Fruit fly (Drosophila melanogaster): ENCODE measurements around the gene X11L.

X11L gene

DNA sequence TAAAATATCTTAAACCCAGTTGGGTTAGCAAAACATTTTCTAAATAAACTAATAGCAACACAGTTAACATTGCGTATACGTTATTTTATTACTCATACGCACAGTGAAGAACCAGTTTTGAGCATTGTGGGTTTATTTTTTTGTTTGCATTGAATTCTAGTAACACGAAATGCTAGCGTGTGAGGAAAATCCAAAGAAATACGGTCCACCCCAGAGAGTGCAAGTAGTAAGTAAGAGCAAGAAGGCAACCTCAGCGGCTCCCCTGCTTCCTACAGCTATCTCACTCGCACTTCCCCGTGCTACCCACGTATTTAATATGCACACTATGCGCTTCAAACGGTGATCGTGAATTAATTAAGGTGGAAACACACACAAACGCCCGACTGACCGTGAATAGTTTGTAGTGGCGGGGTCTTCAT lies 25.6 kb downstream of the X11L start (continued):
- TF ChIP-seq CG12071 (GFP tag; optimal IDR thresholded peaks at IDR 0.05) (peak; percentile 94), phol (tag; optimal IDR thresholded peaks at IDR 0.05) (peak; percentile 89), CG14860 (GFP tag; IDR thresholded peaks at IDR 0.05; ENCODE audit: partially characterized antibody) (no peak), CG10565 (GFP tag; optimal IDR thresholded peaks at IDR 0.05) (peak; percentile 15), slp2 (GFP tag; optimal IDR thresholded peaks at IDR 0.05) (peak; percentile 81), CG10462 (GFP tag; optimal IDR thresholded peaks at IDR 0.05) (peak; percentile 62), Mad (GFP tag; optimal IDR thresholded peaks at IDR 0.05) (peak; percentile 74), gsb-n (tag; optimal IDR thresholded peaks at IDR 0.05) (peak; percentile 60), CG6254 (GFP tag; optimal IDR thresholded peaks at IDR 0.05) (peak; percentile 76), CG2875 (GFP tag; optimal IDR thresholded peaks at IDR 0.05) (peak; percentile 62), CG6813 (GFP tag; optimal IDR thresholded peaks at IDR 0.05) (peak; percentile 82), CG17359 (tag; optimal IDR thresholded peaks at IDR 0.05) (peak; percentile 90), CG32772 (GFP tag; IDR thresholded peaks at IDR 0.05) (peak; percentile 74), Rfx (GFP tag; IDR thresholded peaks at IDR 0.05) (peak; percentile 87), CG12769 (tag; optimal IDR thresholded peaks at IDR 0.05) (peak; percentile 90), Hr3 (GFP tag; optimal IDR thresholded peaks at IDR 0.05) (peak; percentile 66), dpn (GFP tag; optimal IDR thresholded peaks at IDR 0.05) (peak; percentile 81 to 84), CG2712 (tag; optimal IDR thresholded peaks at IDR 0.05) (peak; percentile 88), Eip74EF (GFP tag; optimal IDR thresholded peaks at IDR 0.05) (peak; percentile 0 to 100), pum (GFP tag; optimal IDR thresholded peaks at IDR 0.05) (peak; percentile 79), ara (GFP tag; IDR thresholded peaks at IDR 0.05) (0 out of 2 replicates have a peak, but pooled peaks have one; percentile 6), CrebB (tag; optimal IDR thresholded peaks at IDR 0.05) (peak; percentile 86), CG9797 (GFP tag; optimal IDR thresholded peaks at IDR 0.05) (no peak), Optix (GFP tag; IDR thresholded peaks at IDR 0.05) (peak; percentile 64; the same call in 2 of the 3 replicates), zfh1 (GFP tag; IDR thresholded peaks at IDR 0.05) (peak; percentile 69; the same call in 2 of the 3 replicates), knrl (GFP tag; IDR thresholded peaks at IDR 0.05; ENCODE audit: partially characterized antibody) (no peak), CTCF (GFP tag; optimal IDR thresholded peaks at IDR 0.05) (peak; percentile 66), chinmo (GFP tag; IDR thresholded peaks at IDR 0.05; ENCODE audit: partially characterized antibody) (peak; percentile 95), CG10366 (GFP tag; IDR thresholded peaks at IDR 0.05) (peak; percentile 81), lov (optimal IDR thresholded peaks at IDR 0.05) (no peak), lov (GFP tag; IDR thresholded peaks at IDR 0.05) (no peak), grau (tag; optimal IDR thresholded peaks at IDR 0.05) (peak; percentile 91), aop (GFP tag; IDR thresholded peaks at IDR 0.05) (no peak), CG11723 (GFP tag; optimal IDR thresholded peaks at IDR 0.05) (peak; percentile 83), CG15601 (tag; optimal IDR thresholded peaks at IDR 0.05) (peak; percentile 73), Hr78 (GFP tag; optimal IDR thresholded peaks at IDR 0.05) (peak in 1 of 2 experiments; percentile 72), sug (tag; optimal IDR thresholded peaks at IDR 0.05) (peak; percentile 85), CG15011 (GFP tag; optimal IDR thresholded peaks at IDR 0.05) (peak; percentile 85), CG13424 (tag; optimal IDR thresholded peaks at IDR 0.05) (peak; percentile 93), jing (GFP tag; optimal IDR thresholded peaks at IDR 0.05) (peak; percentile 75), Awh (GFP tag; IDR thresholded peaks at IDR 0.05) (peak; percentile 62; the same call in 1 of the 2 replicates), Oaz (GFP tag; IDR thresholded peaks at IDR 0.05) (peak; percentile 77), Bgb (GFP tag; IDR thresholded peaks at IDR 0.05; ENCODE audit: partially characterized antibody) (no peak), sr (GFP tag; IDR thresholded peaks at IDR 0.05) (peak; percentile 95), CG12155 (GFP tag; optimal IDR thresholded peaks at IDR 0.05) (peak; percentile 75), Kr (GFP tag; optimal IDR thresholded peaks at IDR 0.05) (no peak), tap (tag; optimal IDR thresholded peaks at IDR 0.05) (peak; percentile 93), CG5953 (GFP tag; IDR thresholded peaks at IDR 0.05) (peak; percentile 70; the same call in 1 of the 2 replicates), pros (GFP tag; optimal IDR thresholded peaks at IDR 0.05) (peak; percentile 6), amos (GFP tag; IDR thresholded peaks at IDR 0.05; ENCODE audit: partially characterized antibody) (no peak)

Data from whole organism, embryonic.